Fruit fly (Drosophila melanogaster): Measurements from ENCODE around the gene CG46339.
A peak's percentile ranks its signal among the peaks of the same experiment; 100 is the strongest.

CG46339 gene

dm6 chr3R:26923830-26924333 lies 8.3 kb downstream of the CG46339 start:
- TF ChIP-seq Sp1 (GFP tag; optimal IDR thresholded peaks at IDR 0.05) (peak; percentile 25), h (GFP tag; optimal IDR thresholded peaks at IDR 0.05) (peak; percentile 64), CG9705 (GFP tag; optimal IDR thresholded peaks at IDR 0.05) (peak; percentile 22), jim (GFP tag; optimal IDR thresholded peaks at IDR 0.05) (no peak), lola (GFP tag; optimal IDR thresholded peaks at IDR 0.05) (no peak), CG32264 (GFP tag; optimal IDR thresholded peaks at IDR 0.05) (peak; percentile 27), dmrt93B (GFP tag; optimal IDR thresholded peaks at IDR 0.05) (peak; percentile 56), foxo (GFP tag; optimal IDR thresholded peaks at IDR 0.05) (peak in 1 of 2 experiments; percentile 52), OdsH (GFP tag; optimal IDR thresholded peaks at IDR 0.05) (peak; percentile 18), Hr78 (GFP tag; optimal IDR thresholded peaks at IDR 0.05) (no peak), br (GFP tag; optimal IDR thresholded peaks at IDR 0.05) (peak; percentile 54), pan (optimal IDR thresholded peaks at IDR 0.05) (no peak), sv (GFP tag; optimal IDR thresholded peaks at IDR 0.05) (no peak), fru (GFP tag; optimal IDR thresholded peaks at IDR 0.05) (peak; percentile 59), GATAd (GFP tag; optimal IDR thresholded peaks at IDR 0.05) (no peak), Hnf4 (GFP tag; optimal IDR thresholded peaks at IDR 0.05) (peak; percentile 47), ey (GFP tag; optimal IDR thresholded peaks at IDR 0.05) (peak; percentile 40), N (GFP tag; optimal IDR thresholded peaks at IDR 0.05) (no peak), psq (GFP tag; optimal IDR thresholded peaks at IDR 0.05) (peak; percentile 3), HLH106 (tag; optimal IDR thresholded peaks at IDR 0.05) (peak; percentile 52), Abd-B (GFP tag; optimal IDR thresholded peaks at IDR 0.05) (no peak), rgr (GFP tag; optimal IDR thresholded peaks at IDR 0.05) (peak; percentile 53), CrebA (GFP tag; optimal IDR thresholded peaks at IDR 0.05; ENCODE audit: borderline replicate concordance) (no peak), Vsx2 (GFP tag; optimal IDR thresholded peaks at IDR 0.05; ENCODE audit: partially characterized antibody) (no peak), Dif (GFP tag; optimal IDR thresholded peaks at IDR 0.05; ENCODE audit: partially characterized antibody) (no peak), Dfd (GFP tag; optimal IDR thresholded peaks at IDR 0.05) (no peak), woc (GFP tag; optimal IDR thresholded peaks at IDR 0.05) (peak; percentile 31), Mio (GFP tag; optimal IDR thresholded peaks at IDR 0.05) (no peak)

- TF ChIP-seq CG32264 (GFP tag; optimal IDR thresholded peaks at IDR 0.05): no peak
- no peak for TF ChIP-seq sage (GFP tag; optimal IDR thresholded peaks at IDR 0.05)
- no peak for TF ChIP-seq ey (GFP tag; optimal IDR thresholded peaks at IDR 0.05)
- TF ChIP-seq rgr (GFP tag; optimal IDR thresholded peaks at IDR 0.05): no peak
- no peak for TF ChIP-seq GATAd (GFP tag; optimal IDR thresholded peaks at IDR 0.05)
- no peak for TF ChIP-seq CG9705 (GFP tag; optimal IDR thresholded peaks at IDR 0.05)
- no peak for TF ChIP-seq tai (GFP tag; optimal IDR thresholded peaks at IDR 0.05)
- no peak for TF ChIP-seq sv (GFP tag; optimal IDR thresholded peaks at IDR 0.05)
Measured at dm6 chr3R:26926477-26926876, 10.9 kb downstream of the CG46339 start.

DNA sequence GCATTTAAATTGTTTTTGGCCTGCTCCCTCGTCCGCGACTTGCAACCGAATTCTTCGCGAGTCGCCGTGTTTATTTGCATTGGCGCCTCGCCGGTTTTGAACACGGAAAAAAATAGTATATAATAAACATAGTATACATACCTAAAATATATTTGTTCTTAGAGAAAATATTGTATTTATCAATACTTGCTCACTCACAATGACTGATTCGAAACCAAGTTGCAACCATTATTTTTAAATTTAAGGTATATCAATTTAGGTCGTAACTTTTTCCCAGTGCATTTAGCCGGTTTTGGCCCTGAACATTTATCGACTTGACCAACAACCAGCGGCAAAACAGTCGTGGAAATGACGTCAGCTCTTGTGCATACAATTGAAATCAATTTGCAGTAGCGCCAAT lies 12.9 kb downstream of the CG46339 start:
- TF ChIP-seq h (GFP tag; optimal IDR thresholded peaks at IDR 0.05) (peak; percentile 86), Sp1 (GFP tag; optimal IDR thresholded peaks at IDR 0.05) (peak; percentile 96), Abd-B (GFP tag; optimal IDR thresholded peaks at IDR 0.05) (no peak), Mio (GFP tag; optimal IDR thresholded peaks at IDR 0.05) (no peak), Vsx2 (GFP tag; optimal IDR thresholded peaks at IDR 0.05; ENCODE audit: partially characterized antibody) (no peak), N (GFP tag; optimal IDR thresholded peaks at IDR 0.05) (no peak), rgr (GFP tag; optimal IDR thresholded peaks at IDR 0.05) (peak; percentile 95), Dif (GFP tag; optimal IDR thresholded peaks at IDR 0.05; ENCODE audit: partially characterized antibody) (no peak), CG9705 (GFP tag; optimal IDR thresholded peaks at IDR 0.05) (peak; percentile 77), dsf (GFP tag; optimal IDR thresholded peaks at IDR 0.05; ENCODE audit: borderline replicate concordance) (peak; percentile 42), CrebA (GFP tag; optimal IDR thresholded peaks at IDR 0.05; ENCODE audit: borderline replicate concordance) (no peak), sv (GFP tag; optimal IDR thresholded peaks at IDR 0.05) (no peak), jim (GFP tag; optimal IDR thresholded peaks at IDR 0.05) (no peak), OdsH (GFP tag; optimal IDR thresholded peaks at IDR 0.05) (peak; percentile 94), dl (GFP tag; optimal IDR thresholded peaks at IDR 0.05; ENCODE audit: insufficient read depth in 1 of 2, partially characterized antibody in 2 of 2) (no peak), Hr83 (GFP tag; optimal IDR thresholded peaks at IDR 0.05; ENCODE audit: poor library complexity, severe bottlenecking) (peak; percentile 14), pan (optimal IDR thresholded peaks at IDR 0.05) (no peak), br (GFP tag; optimal IDR thresholded peaks at IDR 0.05) (peak; percentile 81), Myc (optimal IDR thresholded peaks at IDR 0.05) (no peak), Jra (GFP tag; optimal IDR thresholded peaks at IDR 0.05) (peak; percentile 38), GATAd (GFP tag; optimal IDR thresholded peaks at IDR 0.05) (no peak), brk (GFP tag; optimal IDR thresholded peaks at IDR 0.05) (peak; percentile 88), psq (GFP tag; optimal IDR thresholded peaks at IDR 0.05) (peak; percentile 88), Hr78 (GFP tag; optimal IDR thresholded peaks at IDR 0.05) (no peak), Rel (GFP tag; optimal IDR thresholded peaks at IDR 0.05) (peak; percentile 74), Rel (tag; optimal IDR thresholded peaks at IDR 0.05) (peak; percentile 62), dmrt93B (GFP tag; optimal IDR thresholded peaks at IDR 0.05) (peak; percentile 74), HLH106 (tag; optimal IDR thresholded peaks at IDR 0.05) (peak; percentile 82), usp (GFP tag; optimal IDR thresholded peaks at IDR 0.05) (no peak), ey (GFP tag; optimal IDR thresholded peaks at IDR 0.05) (peak; percentile 84), woc (GFP tag; optimal IDR thresholded peaks at IDR 0.05) (peak; percentile 53), Dfd (GFP tag; optimal IDR thresholded peaks at IDR 0.05) (no peak), sage (GFP tag; optimal IDR thresholded peaks at IDR 0.05) (peak; percentile 77), CG32264 (GFP tag; optimal IDR thresholded peaks at IDR 0.05) (peak; percentile 56), foxo (GFP tag; optimal IDR thresholded peaks at IDR 0.05) (peak in 1 of 2 experiments; percentile 74), Hnf4 (GFP tag; optimal IDR thresholded peaks at IDR 0.05) (peak; percentile 77), tai (GFP tag; optimal IDR thresholded peaks at IDR 0.05) (peak; percentile 79), fru (GFP tag; optimal IDR thresholded peaks at IDR 0.05) (peak; percentile 76), lola (GFP tag; optimal IDR thresholded peaks at IDR 0.05) (no peak)
